Worm (Caenorhabditis elegans) whole organism, young adult: ENCODE measurements around the gene C27B7.2.

Experiments used
- B0035.1 ChIP-seq: sonication (generic microtip); optimal IDR thresholded peaks from 2 replicates; lab custom pipeline; 2016; ENCODE audit warnings: missing genetic modification characterization, mild to moderate bottlenecking, missing compliant biosample characterization, missing genotype, missing genetic modification reagents
- C17E4.6 ChIP-seq: fragments of 200-800 bp; sonication (Bioruptor generic); IDR thresholded peaks from 2 replicates; pipeline ENCODE4 v1.3.6; 2022; ENCODE audit warnings: missing genetic modification reagents, missing genetic modification characterization, missing compliant biosample characterization
- D2030.7 ChIP-seq: fragments of 200-800 bp; sonication (Bioruptor generic); IDR thresholded peaks from 2 replicates; pipeline ENCODE4 v1.3.6; 2022; ENCODE audit warnings: missing genetic modification reagents, missing genetic modification characterization, missing compliant biosample characterization
- F23B12.7 ChIP-seq: sonication (generic microtip); optimal IDR thresholded peaks from 2 replicates; lab custom pipeline; 2017; ENCODE audit warnings: missing genetic modification characterization, mild to moderate bottlenecking, missing compliant biosample characterization, antibody characterized with exemption, moderate library complexity; ENCODE audit not compliant: insufficient read depth
- F33H1.4 ChIP-seq: fragments of 200-800 bp; sonication (Bioruptor generic); IDR thresholded peaks from 2 replicates; pipeline ENCODE4 v1.3.6; 2022; ENCODE audit warnings: missing genetic modification reagents, missing genetic modification characterization, missing compliant biosample characterization
- F37B4.10 ChIP-seq: fragments of 200-800 bp; sonication (Bioruptor generic); IDR thresholded peaks from 2 replicates; pipeline ENCODE4 v1.3.6; 2022; ENCODE audit warnings: missing genetic modification characterization, missing compliant biosample characterization
- F49E8.2 ChIP-seq: sonication (generic microtip); optimal IDR thresholded peaks from 3 replicates; lab custom pipeline; 2017; ENCODE audit warnings: missing genetic modification characterization, mild to moderate bottlenecking, missing compliant biosample characterization, antibody characterized with exemption, moderate library complexity; ENCODE audit not compliant: insufficient read depth
- F57C9.4 ChIP-seq: sonication (generic microtip); optimal IDR thresholded peaks from 2 replicates; lab custom pipeline; 2017; ENCODE audit warnings: mild to moderate bottlenecking, missing genetic modification characterization, missing compliant biosample characterization
- K12H6.12 ChIP-seq: fragments of 200-800 bp; sonication (Bioruptor generic); optimal IDR thresholded peaks from 2 replicates; lab custom pipeline; 2018; ENCODE audit warnings: mild to moderate bottlenecking, missing genetic modification characterization, missing compliant biosample characterization
- T07F8.4 ChIP-seq: sonication (generic microtip); optimal IDR thresholded peaks from 2 replicates; lab custom pipeline; 2016; ENCODE audit warnings: mild to moderate bottlenecking, missing genetic modification characterization, moderate library complexity, missing compliant biosample characterization
- T26A5.8 ChIP-seq: sonication (generic microtip); optimal IDR thresholded peaks from 2 replicates; lab custom pipeline; 2016; ENCODE audit warnings: missing genetic modification characterization, missing compliant biosample characterization
- Y53G8AR.9 ChIP-seq: fragments of 200-800 bp; sonication (Bioruptor generic); conservative IDR thresholded peaks from 2 replicates; pipeline ENCODE4 v1.3.6; 2022; ENCODE audit warnings: missing genetic modification reagents, missing genetic modification characterization, missing compliant biosample characterization
- akir-1 ChIP-seq: fragments of 200-800 bp; sonication (Bioruptor generic); optimal IDR thresholded peaks from 2 replicates; lab custom pipeline; 2018; ENCODE audit warnings: mild to moderate bottlenecking, missing genetic modification characterization, moderate library complexity, missing compliant biosample characterization
- attf-5 ChIP-seq: fragments of 200-800 bp; sonication (Bioruptor generic); optimal IDR thresholded peaks from 2 replicates; lab custom pipeline; 2018; ENCODE audit warnings: mild to moderate bottlenecking, missing genetic modification characterization, missing compliant biosample characterization
- ccch-3 ChIP-seq: fragments of 200-800 bp; sonication (Bioruptor generic); optimal IDR thresholded peaks from 2 replicates; lab custom pipeline; 2018; ENCODE audit warnings: mild to moderate bottlenecking, missing genetic modification characterization, missing compliant biosample characterization
- cebp-1 ChIP-seq, 2 experiments: fragments of 200-800 bp in 1 of 2; sonication (Bioruptor generic) in 1 of 2; sonication (generic microtip) in 1 of 2; IDR thresholded peaks in 1 of 2; optimal IDR thresholded peaks in 1 of 2; 2 replicates each; pipeline versions ENCODE4 v1.3.6 to Lab custom; 2017 to 2022; ENCODE audit warnings: missing compliant biosample characterization in 2 of 2, missing genetic modification characterization in 2 of 2, mild to moderate bottlenecking in 1 of 2, missing genetic modification reagents in 1 of 2, moderate library complexity in 1 of 2
- ceh-91 ChIP-seq: fragments of 200-800 bp; sonication (Bioruptor generic); IDR thresholded peaks from 2 replicates; pipeline ENCODE4 v1.3.6; 2022; ENCODE audit warnings: missing genetic modification reagents, missing genetic modification characterization, missing compliant biosample characterization
- die-1 ChIP-seq: sonication (generic microtip); optimal IDR thresholded peaks from 2 replicates; lab custom pipeline; 2016; ENCODE audit warnings: missing genotype, mild to moderate bottlenecking, missing genetic modification characterization, missing compliant biosample characterization
- dox-1 ChIP-seq: fragments of 200-800 bp; sonication (Bioruptor generic); IDR thresholded peaks from 2 replicates; pipeline ENCODE4 v1.3.6; 2022; ENCODE audit warnings: missing genetic modification reagents, missing genetic modification characterization, missing compliant biosample characterization
- dpff-1 ChIP-seq: sonication (generic microtip); optimal IDR thresholded peaks from 2 replicates; lab custom pipeline; 2017; ENCODE audit warnings: mild to moderate bottlenecking, missing genetic modification characterization, missing compliant biosample characterization
- efl-1 ChIP-seq: fragments of 150-350 bp; optimal IDR thresholded peaks from 2 replicates; lab custom pipeline; 2014; ENCODE audit warnings: missing biosample characterization, missing genetic modification reagents, missing genetic modification characterization
- fkh-3 ChIP-seq: sonication (generic microtip); optimal IDR thresholded peaks from 2 replicates; lab custom pipeline; 2016; ENCODE audit warnings: mild to moderate bottlenecking, missing genetic modification characterization, missing compliant biosample characterization
- hlh-12 ChIP-seq: sonication (generic microtip); optimal IDR thresholded peaks from 2 replicates; lab custom pipeline; 2016; ENCODE audit warnings: missing genetic modification characterization, missing compliant biosample characterization
- hlh-26 ChIP-seq: fragments of 200-800 bp; sonication (Bioruptor generic); conservative IDR thresholded peaks from 2 replicates; pipeline ENCODE4 v1.3.6; 2022; ENCODE audit warnings: missing genetic modification reagents, missing genetic modification characterization, missing compliant biosample characterization
- hmg-1.2 ChIP-seq: fragments of 200-800 bp; sonication (Bioruptor generic); IDR thresholded peaks from 2 replicates; pipeline ENCODE4 v1.3.6; 2022; ENCODE audit warnings: missing genetic modification reagents, missing genetic modification characterization, missing compliant biosample characterization
- hrde-1 ChIP-seq: sonication (generic microtip); optimal IDR thresholded peaks from 2 replicates; lab custom pipeline; 2016; ENCODE audit warnings: missing genetic modification characterization, mild to moderate bottlenecking, missing compliant biosample characterization, moderate library complexity, missing genotype, missing genetic modification reagents, borderline replicate concordance
- lin-26 ChIP-seq: fragments of 200-800 bp; sonication (Bioruptor generic); IDR thresholded peaks from 2 replicates; pipeline ENCODE4 v1.3.6; 2022; ENCODE audit warnings: missing genetic modification reagents, missing genetic modification characterization, missing compliant biosample characterization
- lin-40 ChIP-seq: sonication (generic microtip); optimal IDR thresholded peaks from 2 replicates; lab custom pipeline; 2016; ENCODE audit warnings: missing genetic modification characterization, mild to moderate bottlenecking, missing compliant biosample characterization, missing genotype, missing genetic modification reagents
- lin-54 ChIP-seq: fragments of 200-800 bp; sonication (Bioruptor generic); optimal IDR thresholded peaks from 2 replicates; lab custom pipeline; 2018; ENCODE audit warnings: mild to moderate bottlenecking, missing genetic modification characterization, missing compliant biosample characterization
- lsl-1 ChIP-seq: fragments of 200-800 bp; sonication (Bioruptor generic); optimal IDR thresholded peaks from 2 replicates; lab custom pipeline; 2018; ENCODE audit warnings: mild to moderate bottlenecking, missing genetic modification characterization, moderate library complexity, missing compliant biosample characterization
- madf-3 ChIP-seq: fragments of 200-800 bp; sonication (Bioruptor generic); IDR thresholded peaks from 2 replicates; pipeline ENCODE4 v1.3.6; 2022; ENCODE audit warnings: missing genetic modification reagents, missing genetic modification characterization, missing compliant biosample characterization
- madf-6 ChIP-seq: fragments of 200-800 bp; sonication (Bioruptor generic); IDR thresholded peaks from 2 replicates; pipeline ENCODE4 v1.3.6; 2022; ENCODE audit warnings: missing genetic modification reagents, missing genetic modification characterization, missing compliant biosample characterization
- madf-8 ChIP-seq: fragments of 200-800 bp; sonication (Bioruptor generic); conservative IDR thresholded peaks from 2 replicates; pipeline ENCODE4 v1.3.6; 2022; ENCODE audit warnings: missing genetic modification reagents, missing genetic modification characterization, missing compliant biosample characterization
- mcd-1 ChIP-seq: fragments of 200-800 bp; sonication (Bioruptor generic); IDR thresholded peaks from 2 replicates; pipeline ENCODE4 v1.3.6; 2022; ENCODE audit warnings: missing genetic modification reagents, missing genetic modification characterization, missing compliant biosample characterization
- mes-4 ChIP-seq: sonication (generic microtip); optimal IDR thresholded peaks from 2 replicates; lab custom pipeline; 2016; ENCODE audit warnings: missing genotype, missing genetic modification characterization, missing compliant biosample characterization
- nfya-1 ChIP-seq: sonication (generic microtip); optimal IDR thresholded peaks from 2 replicates; lab custom pipeline; 2017; ENCODE audit warnings: antibody characterized with exemption, missing compliant biosample characterization, missing genetic modification characterization, borderline replicate concordance; ENCODE audit not compliant: insufficient read depth
- nhr-27 ChIP-seq: fragments of 200-800 bp; sonication (Bioruptor generic); optimal IDR thresholded peaks from 2 replicates; lab custom pipeline; 2018; ENCODE audit warnings: mild to moderate bottlenecking, missing genetic modification characterization, moderate library complexity, missing compliant biosample characterization
- nhr-80 ChIP-seq: sonication (generic microtip); optimal IDR thresholded peaks from 2 replicates; lab custom pipeline; 2016; ENCODE audit warnings: missing genetic modification characterization, missing compliant biosample characterization
- pbrm-1 ChIP-seq: fragments of 200-800 bp; sonication (Bioruptor generic); IDR thresholded peaks from 2 replicates; pipeline ENCODE4 v1.3.6; 2022; ENCODE audit warnings: missing genetic modification reagents, missing genetic modification characterization, missing compliant biosample characterization
- snpc-4 ChIP-seq, 5 experiments: fragments of 150-350 bp in 1 of 5; sonication (generic microtip) in 4 of 5; optimal IDR thresholded peaks; 2 replicates each; lab custom pipeline; 2014 to 2018; ENCODE audit warnings: missing genetic modification characterization in 5 of 5, missing biosample characterization in 3 of 5, antibody characterized with exemption in 2 of 5, mild to moderate bottlenecking in 2 of 5, missing compliant biosample characterization in 2 of 5, missing genotype in 2 of 5, moderate library complexity in 2 of 5, missing genetic modification reagents in 1 of 5
- tbp1 ChIP-seq: fragments of 200-800 bp; sonication (Bioruptor generic); optimal IDR thresholded peaks from 2 replicates; lab custom pipeline; 2018; ENCODE audit warnings: mild to moderate bottlenecking, missing genetic modification characterization, missing compliant biosample characterization
- tbx-9 ChIP-seq: sonication (generic microtip); optimal IDR thresholded peaks from 2 replicates; lab custom pipeline; 2016; ENCODE audit warnings: borderline replicate concordance, missing genetic modification characterization, inconsistent platforms, missing compliant biosample characterization
- tlf-1 ChIP-seq: fragments of 200-800 bp; sonication (Bioruptor generic); optimal IDR thresholded peaks from 2 replicates; lab custom pipeline; 2018; ENCODE audit warnings: mild to moderate bottlenecking, missing genetic modification characterization, missing compliant biosample characterization
- unc-130 ChIP-seq: sonication (generic microtip); optimal IDR thresholded peaks from 2 replicates; lab custom pipeline; 2016; ENCODE audit warnings: missing genetic modification reagents, missing genetic modification characterization, missing compliant biosample characterization
- unc-62 ChIP-seq: fragments of 150-350 bp; optimal IDR thresholded peaks from 2 replicates; lab custom pipeline; 2014; ENCODE audit warnings: missing biosample characterization, missing genetic modification reagents, missing genetic modification characterization
- xnd-1 ChIP-seq: sonication (generic microtip); optimal IDR thresholded peaks from 2 replicates; lab custom pipeline; 2016; ENCODE audit warnings: missing genotype, missing genetic modification reagents, missing genetic modification characterization, missing compliant biosample characterization
- ztf-25 ChIP-seq: fragments of 200-800 bp; sonication (Bioruptor generic); IDR thresholded peaks from 2 replicates; pipeline ENCODE4 v1.3.6; 2022; ENCODE audit warnings: missing genetic modification reagents, missing genetic modification characterization, missing compliant biosample characterization

C27B7.2 gene

DNA sequence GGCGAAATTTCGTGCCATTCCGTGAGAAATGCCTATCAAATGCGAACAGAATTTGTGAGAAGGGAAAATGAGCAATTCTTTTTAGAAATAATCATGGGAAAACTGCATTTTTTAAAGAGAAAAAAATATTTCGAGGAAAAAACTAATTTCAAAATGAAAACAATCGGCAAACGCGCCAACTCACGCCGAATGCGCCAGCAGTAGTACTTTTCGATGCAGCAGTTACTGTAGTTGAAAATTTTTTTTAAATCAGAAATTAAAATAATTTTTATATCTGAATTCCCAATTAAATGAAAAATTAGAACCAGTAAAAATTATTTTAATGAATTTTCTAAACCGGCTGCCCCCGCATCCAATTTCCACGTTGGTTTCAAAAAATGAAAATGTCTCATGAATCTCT is 30.7 kb downstream of the C27B7.2 start:
- no peak for TF ChIP-seq fkh-3 (tag; lab: Kevin White, UChicago)
- TF ChIP-seq F23B12.7 (tag; lab: Kevin White, UChicago), result peak; percentile 9
- TF ChIP-seq ceh-91 (GFP tag; lab: Robert Waterston, UW), result no peak
- TF ChIP-seq lsl-1 (GFP tag; lab: Kevin White, UChicago), result peak; percentile 87
- no peak for TF ChIP-seq madf-3
- no peak for TF ChIP-seq K12H6.12 (tag; lab: Kevin White, UChicago)
- TF ChIP-seq madf-8 (GFP tag; lab: Robert Waterston, UW), result peak; percentile 48
- no peak for TF ChIP-seq cebp-1 (GFP tag; IDR thresholded peaks at IDR 0.05; lab: Robert Waterston, UW)
- no peak for TF ChIP-seq cebp-1 (tag; optimal IDR thresholded peaks at IDR 0.05; lab: Kevin White, UChicago)
- no peak for TF ChIP-seq tbx-9 (tag; lab: Kevin White, UChicago)
- 0 out of 2 replicates have a peak, but pooled peaks have one; percentile 31 for TF ChIP-seq F33H1.4 (GFP tag; lab: Robert Waterston, UW)
- TF ChIP-seq lin-40 (tag; lab: Kevin White, UChicago), result no peak
- peak; percentile 45; the same call in 1 of the 2 replicates for TF ChIP-seq D2030.7 (GFP tag; lab: Robert Waterston, UW)
- 0 out of 2 replicates have a peak, but pooled peaks have one; percentile 48 for TF ChIP-seq dox-1 (GFP tag; lab: Robert Waterston, UW)
- peak; percentile 50 for TF ChIP-seq xnd-1 (tag; lab: Kevin White, UChicago)
- no peak for TF ChIP-seq die-1 (tag; lab: Kevin White, UChicago)
- TF ChIP-seq nhr-80 (tag; lab: Kevin White, UChicago), result no peak
- no peak for TF ChIP-seq dpff-1
- no peak for TF ChIP-seq hmg-1.2
- TF ChIP-seq hrde-1 (tag; lab: Kevin White, UChicago), result no peak
- no peak for TF ChIP-seq hlh-26 (GFP tag; lab: Robert Waterston, UW)
- TF ChIP-seq akir-1 (GFP tag; lab: Kevin White, UChicago), result no peak
- TF ChIP-seq nfya-1 (tag; lab: Kevin White, UChicago), result no peak
- no peak for TF ChIP-seq ccch-3 (GFP tag; lab: Kevin White, UChicago)
- peak; percentile 29 for TF ChIP-seq efl-1
- peak; percentile 4 for TF ChIP-seq tbp1 (GFP tag; lab: Kevin White, UChicago)
- TF ChIP-seq F57C9.4 (tag; lab: Kevin White, UChicago), result no peak
- no peak for TF ChIP-seq hlh-12 (tag; lab: Kevin White, UChicago)
- TF ChIP-seq pbrm-1 (GFP tag; lab: Robert Waterston, UW), result 0 out of 2 replicates have a peak, but pooled peaks have one; percentile 7
- peak; percentile 63 for TF ChIP-seq madf-6 (GFP tag; lab: Robert Waterston, UW)
- no peak for TF ChIP-seq attf-5
- TF ChIP-seq mcd-1 (GFP tag; lab: Robert Waterston, UW), result no peak
- TF ChIP-seq lin-54 (GFP tag; lab: Kevin White, UChicago), result peak; percentile 37
- no peak for TF ChIP-seq unc-62
- peak; percentile 36 for TF ChIP-seq F49E8.2 (tag; lab: Kevin White, UChicago)
- no peak for TF ChIP-seq ztf-25 (GFP tag; lab: Robert Waterston, UW)
- no peak for TF ChIP-seq F37B4.10 (GFP tag; lab: Robert Waterston, UW)
- no peak for TF ChIP-seq T26A5.8
- no peak for TF ChIP-seq unc-130 (GFP tag; lab: Kevin White, UChicago)
- no peak for TF ChIP-seq C17E4.6 (GFP tag; lab: Robert Waterston, UW)
- no peak for TF ChIP-seq T07F8.4 (tag; lab: Kevin White, UChicago)
- no peak for TF ChIP-seq mes-4
- TF ChIP-seq Y53G8AR.9, result no peak
- TF ChIP-seq B0035.1 (tag; lab: Kevin White, UChicago), result no peak
- TF ChIP-seq snpc-4 (GFP tag; optimal IDR thresholded peaks at IDR 0.05; lab: Kevin White, UChicago), result no peak
- TF ChIP-seq snpc-4 (tag; optimal IDR thresholded peaks at IDR 0.05; lab: Kevin White, UChicago), result peak in 1 of 4 experiments; percentile 41
- TF ChIP-seq lin-26 (GFP tag; lab: Robert Waterston, UW), result no peak
- TF ChIP-seq nhr-27 (tag; lab: Kevin White, UChicago), result no peak
- TF ChIP-seq tlf-1 (GFP tag; lab: Kevin White, UChicago), result no peak
